Worm (Caenorhabditis elegans): ENCODE results near the gene ttbk-2.2.

The ttbk-2.2 gene

DNA sequence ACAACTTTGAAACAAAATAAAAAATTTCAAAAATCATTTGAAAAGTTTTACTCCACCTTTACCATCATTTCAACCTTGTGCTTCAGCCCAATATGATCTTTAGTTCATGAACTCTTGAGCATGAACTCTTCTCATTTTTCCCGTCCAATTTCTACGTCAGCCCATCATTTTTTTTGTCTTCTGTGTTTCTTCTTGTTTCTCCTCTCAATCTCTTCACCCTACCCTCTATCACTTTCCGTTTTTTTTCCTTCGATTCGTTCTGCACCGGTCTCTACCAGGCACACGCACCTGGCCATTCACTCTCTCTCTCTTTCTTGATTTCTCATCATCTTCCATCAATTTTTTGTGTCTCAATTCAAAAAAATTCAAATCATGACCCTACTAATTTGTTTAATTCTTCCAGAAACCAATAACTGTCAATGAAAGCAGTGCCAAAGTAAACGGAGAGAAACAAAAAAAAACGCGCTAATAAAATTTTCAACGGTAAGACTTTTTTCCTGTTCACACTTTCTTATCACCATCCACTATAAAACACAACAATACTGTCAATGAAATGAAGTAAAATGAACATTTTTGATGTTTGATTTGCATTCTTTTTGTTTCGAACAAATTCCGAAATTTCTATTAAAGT is 16.2 kb upstream of the ttbk-2.2 start, which contains the start of gene pygo-1 (continued):
- TF ChIP-seq lin-38 (GFP tag; IDR thresholded peaks at IDR 0.05) (no peak), tra-1 (GFP tag; IDR thresholded peaks at IDR 0.05) (no peak), egl-27 (tag; optimal IDR thresholded peaks at IDR 0.05) (no peak), rbr-2 (tag; optimal IDR thresholded peaks at IDR 0.05) (no peak), mdl-1 (tag; optimal IDR thresholded peaks at IDR 0.05) (peak in 1 of 2 experiments; percentile 30), lin-1 (GFP tag; IDR thresholded peaks at IDR 0.05) (no peak), madf-5 (GFP tag; IDR thresholded peaks at IDR 0.05) (no peak), Y105C5A.15 (GFP tag; IDR thresholded peaks at IDR 0.05) (no peak)

ce11 chrIV:5081122-5081521 is 14.3 kb upstream of the ttbk-2.2 start:
- peak in 1 of 2 experiments; percentile 0 for TF ChIP-seq lsy-2 (tag; optimal IDR thresholded peaks at IDR 0.05)
- TF ChIP-seq lin-39 (tag; optimal IDR thresholded peaks at IDR 0.05), result no peak
- peak; percentile 45 for TF ChIP-seq aha-1 (tag)
- peak in 1 of 2 experiments; percentile 9 for TF ChIP-seq hif-1 (tag; optimal IDR thresholded peaks at IDR 0.05)
- TF ChIP-seq hmg-1.1 (GFP tag; IDR thresholded peaks at IDR 0.05), result peak; percentile 48; the same call in 1 of the 2 replicates
- TF ChIP-seq ztf-7 (tag; optimal IDR thresholded peaks at IDR 0.05), result no peak
- TF ChIP-seq mep-1 (tag; optimal IDR thresholded peaks at IDR 0.05), result peak; percentile 41
- peak; percentile 3 for TF ChIP-seq hlh-30 (tag; optimal IDR thresholded peaks at IDR 0.05; ENCODE audit: insufficient read depth)
- no peak for TF ChIP-seq daf-19 (GFP tag; conservative IDR thresholded peaks at IDR 0.05)
- no peak for TF ChIP-seq nhr-10 (tag; optimal IDR thresholded peaks at IDR 0.05)
- peak; percentile 63 for TF ChIP-seq rbr-2 (tag; optimal IDR thresholded peaks at IDR 0.05)

DNA sequence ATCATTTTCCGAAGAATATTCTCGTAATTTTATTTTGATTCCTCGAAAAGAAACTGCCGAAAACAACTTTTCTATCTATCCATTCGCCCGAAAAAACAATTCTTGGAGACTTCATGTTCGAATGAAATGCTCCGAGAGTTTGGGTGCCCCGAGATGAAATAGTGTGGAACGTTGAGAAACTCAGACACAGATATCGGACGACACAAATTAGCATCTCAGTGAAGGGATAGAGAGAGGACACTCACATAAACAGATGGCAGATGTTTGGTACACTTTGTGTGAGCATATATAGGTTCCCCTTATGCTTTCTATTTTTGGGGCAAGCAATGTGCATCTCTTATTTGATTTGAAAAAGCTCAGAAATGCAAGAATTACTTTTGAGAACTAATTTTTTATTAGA is 12.1 kb upstream of the ttbk-2.2 start:
- peak; percentile 88 for TF ChIP-seq aha-1 (tag)
- no peak for TF ChIP-seq dmd-6 (GFP tag; IDR thresholded peaks at IDR 0.05)
- peak in 1 of 2 experiments; percentile 12 for TF ChIP-seq lsy-2 (tag; optimal IDR thresholded peaks at IDR 0.05)
- TF ChIP-seq duxl-1 (tag; optimal IDR thresholded peaks at IDR 0.05; ENCODE audit: poor library complexity), result no peak
- no peak for TF ChIP-seq tag-97 (GFP tag; IDR thresholded peaks at IDR 0.05)
- peak in 1 of 2 experiments; percentile 32 for TF ChIP-seq daf-16 (GFP tag; optimal IDR thresholded peaks at IDR 0.05)
- TF ChIP-seq daf-16 (tag; optimal IDR thresholded peaks at IDR 0.05), result no peak
- TF ChIP-seq ceh-82 (tag; optimal IDR thresholded peaks at IDR 0.05), result no peak
- TF ChIP-seq daf-12 (tag; optimal IDR thresholded peaks at IDR 0.05), result no peak
- no peak for TF ChIP-seq jun-1 (tag; optimal IDR thresholded peaks at IDR 0.05)
- TF ChIP-seq unc-62 (GFP tag; optimal IDR thresholded peaks at IDR 0.05 in 1 of 2), result peak in 1 of 2 experiments; percentile 60
- no peak for TF ChIP-seq unc-62 (tag; optimal IDR thresholded peaks at IDR 0.05)

DNA sequence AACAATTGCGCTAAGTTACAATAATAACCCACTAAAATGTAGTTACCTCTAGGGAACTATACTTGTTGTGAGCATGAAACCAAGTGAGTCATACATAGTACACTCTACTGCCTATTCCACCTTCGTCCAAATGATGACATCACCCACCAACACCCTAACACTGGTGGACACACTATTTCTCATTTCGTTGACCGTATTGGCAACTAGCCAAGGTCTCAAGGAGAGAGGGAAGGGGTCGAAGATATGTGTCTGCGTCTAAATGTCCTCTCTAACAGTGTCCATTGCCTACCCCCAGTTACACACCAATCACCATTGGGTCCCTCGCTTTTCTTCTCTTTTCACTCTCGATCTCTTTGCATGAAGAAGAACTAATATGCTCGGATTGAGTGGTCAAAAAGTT is 11.1 kb upstream of the ttbk-2.2 start:
- peak in 1 of 2 experiments; percentile 63 for TF ChIP-seq unc-62 (GFP tag; optimal IDR thresholded peaks at IDR 0.05 in 1 of 2)
- TF ChIP-seq unc-62 (tag; optimal IDR thresholded peaks at IDR 0.05), result no peak
- TF ChIP-seq T20F7.1 (GFP tag; optimal IDR thresholded peaks at IDR 0.05), result no peak
- TF ChIP-seq nhr-25 (tag; optimal IDR thresholded peaks at IDR 0.05; ENCODE audit: borderline replicate concordance, insufficient read depth), result no peak
- no peak for TF ChIP-seq ceh-32 (tag; optimal IDR thresholded peaks at IDR 0.05; ENCODE audit: poor library complexity)
- TF ChIP-seq hlh-30 (tag; optimal IDR thresholded peaks at IDR 0.05; ENCODE audit: insufficient read depth), result no peak
- TF ChIP-seq cey-2 (tag; optimal IDR thresholded peaks at IDR 0.05; ENCODE audit: borderline replicate concordance, insufficient read depth), result no peak
- TF ChIP-seq F10B5.3 (tag; optimal IDR thresholded peaks at IDR 0.05), result no peak
- no peak for TF ChIP-seq nhr-42 (GFP tag; IDR thresholded peaks at IDR 0.05)
- TF ChIP-seq pha-4 (GFP tag; IDR thresholded peaks at IDR 0.05), result no peak
- TF ChIP-seq pha-4 (tag; optimal IDR thresholded peaks at IDR 0.05), result no peak
- no peak for TF ChIP-seq ceh-62 (tag; optimal IDR thresholded peaks at IDR 0.05)
- 0 out of 2 replicates have a peak, but pooled peaks have one; percentile 29 for TF ChIP-seq hmg-1.1 (GFP tag; IDR thresholded peaks at IDR 0.05)
- peak; percentile 56 for TF ChIP-seq nhr-6 (tag; optimal IDR thresholded peaks at IDR 0.05)
- peak; percentile 85 for TF ChIP-seq aha-1 (tag)
- TF ChIP-seq egl-43 (GFP tag; IDR thresholded peaks at IDR 0.05), result no peak
- no peak for TF ChIP-seq Y48G9A.11 (GFP tag; IDR thresholded peaks at IDR 0.05)
- no peak for TF ChIP-seq madf-5 (GFP tag; IDR thresholded peaks at IDR 0.05)
- TF ChIP-seq daf-12 (tag; optimal IDR thresholded peaks at IDR 0.05), result no peak
- TF ChIP-seq dpl-1 (GFP tag; optimal IDR thresholded peaks at IDR 0.05), result no peak
- TF ChIP-seq php-3 (GFP tag; IDR thresholded peaks at IDR 0.05), result no peak
- no peak for TF ChIP-seq spr-1 (tag; optimal IDR thresholded peaks at IDR 0.05)

Measured in whole organism, L4 larva.